1 fruit fly cellular context compared by ENCODE assay signal in genomic region chr3L:21108454-21108853, dm6.
A peak's percentile ranks its signal among the peaks of the same experiment; 100 is the strongest.
TF ChIP-seq lines count a peak whose summit lies in the region.

No protein-coding gene starts in this region.

TF ChIP-seq in whole organism, prepupa, 60 proteins besides CTCF, POLR2A, EP300 and RAD21 (continued from another document):
- TF ChIP-seq CG6854 (GFP tag; optimal IDR thresholded peaks at IDR 0.05; lab: Kevin White, UChicago) (peak; percentile 40), CG10631 (GFP tag; optimal IDR thresholded peaks at IDR 0.05; lab: Kevin White, UChicago) (peak; percentile 55), Smox (GFP tag; optimal IDR thresholded peaks at IDR 0.05; lab: Kevin White, UChicago) (peak; percentile 30), CG34406 (GFP tag; optimal IDR thresholded peaks at IDR 0.05; lab: Kevin White, UChicago) (peak; percentile 48), CG3919 (GFP tag; optimal IDR thresholded peaks at IDR 0.05; lab: Kevin White, UChicago) (peak; percentile 40), dsx (GFP tag; optimal IDR thresholded peaks at IDR 0.05; lab: Kevin White, UChicago; ENCODE audit: poor library complexity, severe bottlenecking) (peak; percentile 17), eg (GFP tag; IDR thresholded peaks at IDR 0.05; lab: Robert Waterston, UW) (no peak), CG8632 (GFP tag; optimal IDR thresholded peaks at IDR 0.05; lab: Kevin White, UChicago) (peak; percentile 43), CG16779 (tag; optimal IDR thresholded peaks at IDR 0.05; lab: Kevin White, UChicago) (no peak), CG32006 (GFP tag; optimal IDR thresholded peaks at IDR 0.05; lab: Kevin White, UChicago) (peak; percentile 40), CG7368 (GFP tag; optimal IDR thresholded peaks at IDR 0.05; lab: Kevin White, UChicago) (no peak), fd85E (GFP tag; optimal IDR thresholded peaks at IDR 0.05; lab: Kevin White, UChicago) (no peak), Hr39 (GFP tag; optimal IDR thresholded peaks at IDR 0.05; lab: Kevin White, UChicago) (peak; percentile 12), fd59A (GFP tag; optimal IDR thresholded peaks at IDR 0.05; lab: Kevin White, UChicago) (no peak), OdsH (GFP tag; optimal IDR thresholded peaks at IDR 0.05; lab: Kevin White, UChicago) (peak; percentile 43), fkh (GFP tag; optimal IDR thresholded peaks at IDR 0.05; lab: Kevin White, UChicago) (no peak), CG8319 (GFP tag; optimal IDR thresholded peaks at IDR 0.05; lab: Kevin White, UChicago) (no peak), CG31627 (GFP tag; optimal IDR thresholded peaks at IDR 0.05; lab: Kevin White, UChicago) (peak; percentile 5), ss (GFP tag; optimal IDR thresholded peaks at IDR 0.05; lab: Kevin White, UChicago) (no peak), Lpt (GFP tag; optimal IDR thresholded peaks at IDR 0.05; lab: Kevin White, UChicago) (no peak), achi (GFP tag; optimal IDR thresholded peaks at IDR 0.05; lab: Kevin White, UChicago) (peak; percentile 61), CG6792 (GFP tag; optimal IDR thresholded peaks at IDR 0.05; lab: Kevin White, UChicago) (peak; percentile 47), Sox15 (GFP tag; optimal IDR thresholded peaks at IDR 0.05; lab: Kevin White, UChicago) (no peak), svp (GFP tag; lab: Kevin White, UChicago) (peak; percentile 62), topi (GFP tag; optimal IDR thresholded peaks at IDR 0.05; lab: Kevin White, UChicago) (peak; percentile 50), CG4318 (GFP tag; optimal IDR thresholded peaks at IDR 0.05; lab: Kevin White, UChicago) (no peak), CG10669 (GFP tag; optimal IDR thresholded peaks at IDR 0.05; lab: Kevin White, UChicago) (no peak), dac (GFP tag; optimal IDR thresholded peaks at IDR 0.05; lab: Kevin White, UChicago) (no peak)
